Worm (Caenorhabditis elegans): ENCODE results near the gene R01E6.2.

DNA sequence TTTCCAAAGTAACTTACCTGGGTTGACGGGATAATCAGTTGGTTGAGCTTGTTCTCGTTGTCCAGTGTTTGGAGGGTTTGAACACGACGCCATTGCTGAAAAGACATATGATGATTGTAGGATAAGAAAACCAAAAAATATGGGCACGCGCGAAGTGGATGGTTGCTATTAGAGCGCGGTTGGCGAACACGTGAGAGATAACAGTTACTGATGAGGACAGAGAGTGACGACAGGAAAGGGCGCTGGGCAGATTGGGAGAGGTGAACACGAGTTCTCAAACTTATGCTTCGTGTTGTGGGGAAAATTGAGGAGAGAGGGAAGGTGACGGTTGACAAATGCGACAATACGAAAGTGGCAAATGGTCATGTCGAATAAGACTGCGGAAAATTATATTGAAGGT is 37.5 kb upstream of the R01E6.2 start, which contains the start of gene F54B11.8:
- TF ChIP-seq ama-1 (optimal IDR thresholded peaks at IDR 0.05), result no peak
- TF ChIP-seq syd-9 (tag; optimal IDR thresholded peaks at IDR 0.05), result no peak
- no peak for TF ChIP-seq pqm-1 (tag; optimal IDR thresholded peaks at IDR 0.05)
- no peak for TF ChIP-seq pha-4 (tag; optimal IDR thresholded peaks at IDR 0.05)
- no peak for TF ChIP-seq ztf-16 (tag; optimal IDR thresholded peaks at IDR 0.05)
